Fruit fly (Drosophila melanogaster): ENCODE results near the gene Cad96Ca.
A peak's percentile ranks its signal among the peaks of the same experiment; 100 is the strongest.

The Cad96Ca gene

DNA sequence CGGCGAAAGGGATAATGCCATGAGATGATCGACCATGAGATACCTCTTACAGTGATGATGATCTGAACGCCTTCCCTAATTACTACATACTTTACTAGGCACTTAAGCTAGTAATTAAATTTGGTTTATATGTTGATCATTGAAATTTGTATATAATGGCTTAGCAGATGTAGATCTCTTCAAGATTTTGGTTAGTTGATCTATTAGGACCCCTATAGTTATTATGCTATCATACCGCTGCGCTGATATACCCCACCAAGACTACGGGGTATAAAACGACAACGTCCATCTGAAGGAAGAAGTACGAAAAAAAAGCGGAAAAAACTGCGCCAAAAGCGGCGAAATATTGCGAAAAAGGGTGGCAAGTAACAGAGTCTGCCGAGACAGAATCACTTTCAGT, 33.8 kb downstream of the Cad96Ca start (continued):
- peak; percentile 25 for TF ChIP-seq Med (GFP tag)
- TF ChIP-seq Myb (GFP tag; optimal IDR thresholded peaks at IDR 0.05): no peak
- no peak for TF ChIP-seq toy (GFP tag; IDR thresholded peaks at IDR 0.05)
- TF ChIP-seq Atf-2 (GFP tag; optimal IDR thresholded peaks at IDR 0.05): peak; percentile 3
- peak; percentile 44 for TF ChIP-seq CG4820 (GFP tag; optimal IDR thresholded peaks at IDR 0.05)
- TF ChIP-seq CG32767 (GFP tag; IDR thresholded peaks at IDR 0.05): no peak
- no peak for TF ChIP-seq en (GFP tag; optimal IDR thresholded peaks at IDR 0.05)
- no peak for TF ChIP-seq psq (GFP tag; optimal IDR thresholded peaks at IDR 0.05)
- TF ChIP-seq CG17359 (tag; optimal IDR thresholded peaks at IDR 0.05): peak; percentile 8
- TF ChIP-seq unc-4 (GFP tag; IDR thresholded peaks at IDR 0.05; ENCODE audit: partially characterized antibody): no peak
- TF ChIP-seq gem (tag; optimal IDR thresholded peaks at IDR 0.05): peak; percentile 57
- peak; percentile 66 for TF ChIP-seq CG15696 (tag; optimal IDR thresholded peaks at IDR 0.05)
- TF ChIP-seq CG9876 (GFP tag; optimal IDR thresholded peaks at IDR 0.05): no peak
- no peak for TF ChIP-seq MTF-1 (GFP tag; optimal IDR thresholded peaks at IDR 0.05; ENCODE audit: borderline replicate concordance)
- no peak for TF ChIP-seq Tbp (GFP tag; optimal IDR thresholded peaks at IDR 0.05)
- peak in 1 of 2 experiments; percentile 14 for TF ChIP-seq bsh (GFP tag; optimal IDR thresholded peaks at IDR 0.05)
- no peak for TF ChIP-seq HLH3B (GFP tag; IDR thresholded peaks at IDR 0.05)
- no peak for TF ChIP-seq CG6813 (GFP tag; optimal IDR thresholded peaks at IDR 0.05)
- no peak for TF ChIP-seq CG3847 (GFP tag; IDR thresholded peaks at IDR 0.05)
- TF ChIP-seq dmrt99B (tag; optimal IDR thresholded peaks at IDR 0.05): peak; percentile 39
- TF ChIP-seq gsb (GFP tag; IDR thresholded peaks at IDR 0.05): no peak
- no peak for TF ChIP-seq pum (GFP tag; optimal IDR thresholded peaks at IDR 0.05)
- TF ChIP-seq Dref (GFP tag; IDR thresholded peaks at IDR 0.05): no peak
- no peak for TF ChIP-seq Drgx (GFP tag; IDR thresholded peaks at IDR 0.05)
- TF ChIP-seq D19A (tag; optimal IDR thresholded peaks at IDR 0.05): peak; percentile 49
- TF ChIP-seq chif (GFP tag; optimal IDR thresholded peaks at IDR 0.05): peak in 1 of 2 experiments; percentile 42
- no peak for TF ChIP-seq E2f1 (GFP tag; IDR thresholded peaks at IDR 0.05)
- peak; percentile 5 for TF ChIP-seq unpg (GFP tag; optimal IDR thresholded peaks at IDR 0.05)
- no peak for TF ChIP-seq Aef1 (GFP tag; IDR thresholded peaks at IDR 0.05)
- no peak for TF ChIP-seq croc (GFP tag; conservative IDR thresholded peaks at IDR 0.05)
- no peak for TF ChIP-seq Rfx (GFP tag; IDR thresholded peaks at IDR 0.05)
- no peak for TF ChIP-seq CG8388 (GFP tag; optimal IDR thresholded peaks at IDR 0.05)
- no peak for TF ChIP-seq HmgD (GFP tag; optimal IDR thresholded peaks at IDR 0.05)
- no peak for TF ChIP-seq z (GFP tag; IDR thresholded peaks at IDR 0.05)
- no peak for TF ChIP-seq Hr39 (optimal IDR thresholded peaks at IDR 0.05)
- no peak for TF ChIP-seq CG5180 (GFP tag; optimal IDR thresholded peaks at IDR 0.05)
- TF ChIP-seq Vsx1 (GFP tag; optimal IDR thresholded peaks at IDR 0.05): no peak
- peak; percentile 20 for TF ChIP-seq CG16815 (GFP tag; optimal IDR thresholded peaks at IDR 0.05)
- TF ChIP-seq HHEX (GFP tag; optimal IDR thresholded peaks at IDR 0.05): no peak
- no peak for TF ChIP-seq Poxn (GFP tag; IDR thresholded peaks at IDR 0.05)
- TF ChIP-seq CG11247 (GFP tag; IDR thresholded peaks at IDR 0.05): no peak
- TF ChIP-seq grau (tag; optimal IDR thresholded peaks at IDR 0.05): peak; percentile 36
- TF ChIP-seq ac (GFP tag; optimal IDR thresholded peaks at IDR 0.05): no peak
- no peak for TF ChIP-seq Sin3A (optimal IDR thresholded peaks at IDR 0.05)
- TF ChIP-seq eve (GFP tag; optimal IDR thresholded peaks at IDR 0.05): no peak
- TF ChIP-seq CG7372 (GFP tag; IDR thresholded peaks at IDR 0.05): no peak
- TF ChIP-seq CG18476 (GFP tag; optimal IDR thresholded peaks at IDR 0.05): no peak
- TF ChIP-seq CG10959 (GFP tag; IDR thresholded peaks at IDR 0.05): 0 out of 2 replicates have a peak, but pooled peaks have one; percentile 14
- TF ChIP-seq so (GFP tag; IDR thresholded peaks at IDR 0.05): no peak
- no peak for TF ChIP-seq CG7271 (tag; optimal IDR thresholded peaks at IDR 0.05)
- no peak for TF ChIP-seq CG3065 (GFP tag; optimal IDR thresholded peaks at IDR 0.05)
- TF ChIP-seq pzg (GFP tag; optimal IDR thresholded peaks at IDR 0.05): no peak
